3 fruit fly cellular contexts compared by ENCODE assay signal in the genomic region with DNA sequence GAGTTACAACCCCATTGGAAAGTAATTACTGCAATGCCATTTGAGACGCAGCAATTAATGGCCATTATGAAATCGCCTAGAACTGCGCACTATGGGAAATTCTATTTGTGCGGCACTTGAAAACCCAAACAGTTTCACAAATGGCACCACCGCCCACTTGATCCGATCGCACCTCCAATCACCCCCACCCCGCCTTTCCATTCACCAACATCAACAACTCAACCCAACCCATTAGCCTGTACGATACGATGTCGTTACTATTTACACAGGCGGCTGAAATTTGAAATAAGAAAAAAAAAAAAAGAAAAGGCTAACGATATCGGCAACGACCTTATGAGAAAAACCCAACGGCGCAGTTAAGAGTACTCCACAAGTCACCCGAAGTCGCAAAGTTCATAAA.
TF ChIP-seq lines count a peak whose summit lies in the region.

No protein-coding gene starts in this region.

- no peak for TF ChIP-seq CTCF in whole organism, embryonic (GFP tag; optimal IDR thresholded peaks at IDR 0.05; lab: Kevin White, UChicago)

TF ChIP-seq in whole organism, adult, 20 proteins besides CTCF, POLR2A, EP300 and RAD21:
- TF ChIP-seq Crg-1 (GFP tag; optimal IDR thresholded peaks at IDR 0.05; lab: Kevin White, UChicago) (no peak), CG33017 (tag; optimal IDR thresholded peaks at IDR 0.05; lab: Kevin White, UChicago) (no peak), cic (GFP tag; optimal IDR thresholded peaks at IDR 0.05; lab: Kevin White, UChicago) (peak; percentile 85), CG7045 (GFP tag; optimal IDR thresholded peaks at IDR 0.05; lab: Kevin White, UChicago) (peak; percentile 4), CG5204 (GFP tag; optimal IDR thresholded peaks at IDR 0.05; lab: Kevin White, UChicago) (no peak), bab1 (GFP tag; optimal IDR thresholded peaks at IDR 0.05; lab: Kevin White, UChicago) (no peak), Clk (GFP tag; optimal IDR thresholded peaks at IDR 0.05; lab: Kevin White, UChicago) (no peak), kay (GFP tag; lab: Kevin White, UChicago; ENCODE audit: borderline replicate concordance) (peak; percentile 5), Mnt (GFP tag; optimal IDR thresholded peaks at IDR 0.05; lab: Kevin White, UChicago) (no peak), cnc (optimal IDR thresholded peaks at IDR 0.05; lab: Kevin White, UChicago) (no peak), CG11617 (GFP tag; optimal IDR thresholded peaks at IDR 0.05; lab: Kevin White, UChicago) (no peak), toe (GFP tag; optimal IDR thresholded peaks at IDR 0.05; lab: Kevin White, UChicago) (no peak), tj (GFP tag; optimal IDR thresholded peaks at IDR 0.05; lab: Kevin White, UChicago) (no peak), ovo (GFP tag; optimal IDR thresholded peaks at IDR 0.05; lab: Kevin White, UChicago) (peak; percentile 20), pad (GFP tag; optimal IDR thresholded peaks at IDR 0.05; lab: Kevin White, UChicago) (no peak), CG14711 (tag; optimal IDR thresholded peaks at IDR 0.05; lab: Kevin White, UChicago) (no peak), CG1620 (GFP tag; optimal IDR thresholded peaks at IDR 0.05; lab: Kevin White, UChicago) (no peak), CG12768 (GFP tag; optimal IDR thresholded peaks at IDR 0.05; lab: Kevin White, UChicago) (peak; percentile 60), Hr96 (GFP tag; optimal IDR thresholded peaks at IDR 0.05; lab: Kevin White, UChicago) (no peak), CG7101 (tag; optimal IDR thresholded peaks at IDR 0.05; lab: Kevin White, UChicago) (no peak)

TF ChIP-seq in whole organism, embryonic, 481 proteins besides CTCF, POLR2A, EP300 and RAD21:
- 0 out of 2 replicates have a peak, but pooled peaks have one; percentile 16 for TF ChIP-seq HLH3B (GFP tag; IDR thresholded peaks at IDR 0.05; lab: Robert Waterston, UW)
- TF ChIP-seq Med (GFP tag; lab: Kevin White, UChicago): peak; percentile 52
- peak; percentile 1 for TF ChIP-seq lab (GFP tag; optimal IDR thresholded peaks at IDR 0.05; lab: Kevin White, UChicago)
- no peak for TF ChIP-seq ase (GFP tag; IDR thresholded peaks at IDR 0.05; lab: Robert Waterston, UW)
- TF ChIP-seq Ravus (GFP tag; IDR thresholded peaks at IDR 0.05; lab: Robert Waterston, UW): no peak
- TF ChIP-seq Hr78 (GFP tag; optimal IDR thresholded peaks at IDR 0.05; lab: Kevin White, UChicago): no peak
- TF ChIP-seq crol (GFP tag; IDR thresholded peaks at IDR 0.05; lab: Robert Waterston, UW): 0 out of 2 replicates have a peak, but pooled peaks have one; percentile 50
- 0 out of 3 replicates have a peak, but pooled peaks have one; percentile 23 for TF ChIP-seq ci (GFP tag; IDR thresholded peaks at IDR 0.05; lab: Robert Waterston, UW)
- 0 out of 2 replicates have a peak, but pooled peaks have one; percentile 18 for TF ChIP-seq seq (GFP tag; IDR thresholded peaks at IDR 0.05; lab: Robert Waterston, UW)
- TF ChIP-seq HmgZ (tag; optimal IDR thresholded peaks at IDR 0.05; lab: Kevin White, UChicago): no peak
- 0 out of 3 replicates have a peak, but pooled peaks have one; percentile 25 for TF ChIP-seq sr (GFP tag; IDR thresholded peaks at IDR 0.05; lab: Robert Waterston, UW)
- TF ChIP-seq CG7271 (tag; optimal IDR thresholded peaks at IDR 0.05; lab: Kevin White, UChicago): no peak
- TF ChIP-seq CG7928 (GFP tag; optimal IDR thresholded peaks at IDR 0.05; lab: Kevin White, UChicago): no peak
- no peak for TF ChIP-seq CG7839 (tag; optimal IDR thresholded peaks at IDR 0.05; lab: Kevin White, UChicago)
- peak; percentile 17 for TF ChIP-seq Ets65A (GFP tag; lab: Kevin White, UChicago)

TF ChIP-seq in whole organism, prepupa, 60 proteins besides CTCF, POLR2A, EP300 and RAD21:
- TF ChIP-seq CG3919 (GFP tag; optimal IDR thresholded peaks at IDR 0.05; lab: Kevin White, UChicago): no peak
- no peak for TF ChIP-seq CG31627 (GFP tag; optimal IDR thresholded peaks at IDR 0.05; lab: Kevin White, UChicago)
- TF ChIP-seq CG15336 (GFP tag; IDR thresholded peaks at IDR 0.05; lab: Robert Waterston, UW): no peak
- TF ChIP-seq CG6276 (GFP tag; optimal IDR thresholded peaks at IDR 0.05; lab: Kevin White, UChicago): no peak
- no peak for TF ChIP-seq CG6854 (GFP tag; optimal IDR thresholded peaks at IDR 0.05; lab: Kevin White, UChicago)
- TF ChIP-seq fkh (GFP tag; optimal IDR thresholded peaks at IDR 0.05; lab: Kevin White, UChicago): peak; percentile 50
- no peak for TF ChIP-seq fd85E (GFP tag; optimal IDR thresholded peaks at IDR 0.05; lab: Kevin White, UChicago)
- TF ChIP-seq CG11294 (GFP tag; IDR thresholded peaks at IDR 0.05; lab: Robert Waterston, UW): no peak
